Fruit fly (Drosophila melanogaster): ENCODE measurements around the gene g.

DNA sequence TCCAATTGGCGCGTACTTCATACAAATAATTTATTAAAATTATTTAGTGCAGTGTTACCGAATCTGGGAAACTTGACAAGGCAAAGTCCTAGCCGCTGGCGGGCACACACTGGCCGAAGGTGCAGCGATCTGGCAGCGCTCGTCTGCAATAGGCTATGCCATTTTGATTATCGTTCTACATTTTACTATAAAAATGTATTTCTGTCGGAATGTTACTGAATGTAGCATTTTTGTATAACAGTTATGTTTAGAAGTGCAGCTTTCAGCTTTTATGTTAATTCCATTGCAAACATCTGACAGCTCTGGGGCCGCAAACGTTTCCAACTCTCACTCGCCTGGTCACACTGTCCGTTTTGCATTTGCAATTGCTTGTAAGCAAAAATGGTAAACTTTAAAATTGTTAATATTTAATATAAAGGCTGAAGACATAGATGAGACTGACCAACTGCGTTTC is 8.5 kb upstream of the g start, which contains the start of gene Grip91:
- no peak for TF ChIP-seq Vsx2 (GFP tag; optimal IDR thresholded peaks at IDR 0.05; ENCODE audit: partially characterized antibody)
- TF ChIP-seq psq (GFP tag; optimal IDR thresholded peaks at IDR 0.05), result no peak
- TF ChIP-seq CrebA (GFP tag; optimal IDR thresholded peaks at IDR 0.05; ENCODE audit: borderline replicate concordance), result no peak
- TF ChIP-seq sv (GFP tag; optimal IDR thresholded peaks at IDR 0.05), result no peak
- TF ChIP-seq Dfd (GFP tag; optimal IDR thresholded peaks at IDR 0.05), result no peak
- no peak for TF ChIP-seq br (GFP tag; optimal IDR thresholded peaks at IDR 0.05)
- no peak for TF ChIP-seq Hr83 (GFP tag; optimal IDR thresholded peaks at IDR 0.05; ENCODE audit: poor library complexity, severe bottlenecking)
- TF ChIP-seq pan (optimal IDR thresholded peaks at IDR 0.05), result no peak

Measured in whole organism, wandering third instar larva.